Fruit fly (Drosophila melanogaster) whole organism, wandering third instar larva: ENCODE results near the gene Pp2C1.
A peak's percentile ranks its signal among the peaks of the same experiment; 100 is the strongest.

Source experiments
- CrebA ChIP-seq: fragments of 200-800 bp; sonication (Bioruptor generic); optimal IDR thresholded peaks from 2 replicates; lab custom pipeline; 2016; ENCODE audit warnings: missing biosample characterization, mild to moderate bottlenecking, missing genetic modification characterization, borderline replicate concordance
- Dif ChIP-seq: fragments of 200-275, 200-300 bp; sonication (Bioruptor generic); optimal IDR thresholded peaks from 2 replicates; lab custom pipeline; 2018; ENCODE audit warnings: missing biosample characterization, missing genetic modification characterization; ENCODE audit not compliant: partially characterized antibody
- GATAd ChIP-seq: sonication (Bioruptor generic); optimal IDR thresholded peaks from 2 replicates; lab custom pipeline; 2016; ENCODE audit warnings: missing biosample characterization, missing genetic modification characterization
- Hr78 ChIP-seq: fragments of >200 bp; optimal IDR thresholded peaks from 2 replicates; lab custom pipeline; 2017; ENCODE audit warnings: missing biosample characterization, missing genetic modification characterization
- Hr83 ChIP-seq: fragments of 200-300 bp; sonication (Bioruptor generic); optimal IDR thresholded peaks from 2 replicates; lab custom pipeline; 2016; ENCODE audit warnings: missing biosample characterization, mild to moderate bottlenecking, missing genetic modification characterization, moderate library complexity; ENCODE audit not compliant: poor library complexity, severe bottlenecking
- Mio ChIP-seq: sonication (Bioruptor generic); optimal IDR thresholded peaks from 2 replicates; lab custom pipeline; 2016; ENCODE audit warnings: missing biosample characterization, missing genetic modification characterization
- N ChIP-seq: fragments of >200 bp; optimal IDR thresholded peaks from 2 replicates; lab custom pipeline; 2018; ENCODE audit warnings: missing biosample characterization, missing external identifiers, missing genetic modification characterization
- Rel ChIP-seq, 2 experiments: fragments of 200-800 bp; sonication (Bioruptor generic) in 1 of 2; optimal IDR thresholded peaks; 2 replicates in 1 of 2; 3 replicates in 1 of 2; lab custom pipeline; 2016 to 2019; ENCODE audit warnings: mild to moderate bottlenecking in 2 of 2, missing biosample characterization in 2 of 2, missing genetic modification characterization in 2 of 2, moderate library complexity in 1 of 2
- Sp1 ChIP-seq: fragments of 200-800 bp; sonication (Bioruptor generic); optimal IDR thresholded peaks from 3 replicates; lab custom pipeline; 2019; ENCODE audit warnings: missing biosample characterization, mild to moderate bottlenecking, missing genetic modification characterization, moderate library complexity
- br ChIP-seq: fragments of 200-800 bp; sonication (Bioruptor generic); optimal IDR thresholded peaks from 2 replicates; lab custom pipeline; 2016; ENCODE audit warnings: missing biosample characterization, missing genetic modification characterization
- dl ChIP-seq, 2 experiments: fragments of 175-275, 200-275 bp in 1 of 2; fragments of 200-275 bp in 1 of 2; sonication (Bioruptor generic); optimal IDR thresholded peaks; lab custom pipeline; 2018; ENCODE audit warnings: mild to moderate bottlenecking in 2 of 2, missing biosample characterization in 2 of 2, missing genetic modification characterization in 2 of 2, moderate library complexity in 2 of 2; ENCODE audit not compliant: partially characterized antibody in 2 of 2, insufficient read depth in 1 of 2
- dmrt93B ChIP-seq: fragments of 200-800 bp; sonication (Bioruptor generic); optimal IDR thresholded peaks from 2 replicates; lab custom pipeline; 2018; ENCODE audit warnings: missing biosample characterization, mild to moderate bottlenecking, missing genetic modification characterization
- dsf ChIP-seq: sonication (Bioruptor generic); optimal IDR thresholded peaks from 2 replicates; lab custom pipeline; 2016; ENCODE audit warnings: missing biosample characterization, missing genetic modification characterization, borderline replicate concordance
- ey ChIP-seq: fragments of 200-800 bp; sonication (Bioruptor generic); optimal IDR thresholded peaks from 2 replicates; lab custom pipeline; 2016; ENCODE audit warnings: missing biosample characterization, missing genetic modification characterization
- foxo ChIP-seq, 2 experiments: fragments of 200-800 bp; sonication (Bioruptor generic); optimal IDR thresholded peaks; 2 replicates in 1 of 2; 3 replicates in 1 of 2; lab custom pipeline; 2016 to 2017; ENCODE audit warnings: missing biosample characterization in 2 of 2, missing genetic modification characterization in 2 of 2
- fru ChIP-seq: fragments of 200-800 bp; sonication (Bioruptor generic); optimal IDR thresholded peaks from 3 replicates; lab custom pipeline; 2016; ENCODE audit warnings: missing biosample characterization, mild to moderate bottlenecking, missing genetic modification characterization
- lola ChIP-seq: fragments of >200 bp; optimal IDR thresholded peaks from 2 replicates; lab custom pipeline; 2017; ENCODE audit warnings: missing biosample characterization, missing genetic modification characterization
- pan ChIP-seq: fragments of >200 bp; optimal IDR thresholded peaks from 2 replicates; lab custom pipeline; 2017
- sage ChIP-seq: fragments of 200-800 bp; sonication (Bioruptor generic); optimal IDR thresholded peaks from 2 replicates; lab custom pipeline; 2016; ENCODE audit warnings: missing biosample characterization, mild to moderate bottlenecking, missing genetic modification characterization
- sv ChIP-seq: fragments of 200-800 bp; sonication (Bioruptor generic); optimal IDR thresholded peaks from 3 replicates; lab custom pipeline; 2016; ENCODE audit warnings: missing biosample characterization, missing genetic modification characterization
- woc ChIP-seq: sonication (Bioruptor generic); optimal IDR thresholded peaks from 2 replicates; lab custom pipeline; 2016; ENCODE audit warnings: missing biosample characterization, mild to moderate bottlenecking, missing genetic modification characterization

Gene Pp2C1

DNA sequence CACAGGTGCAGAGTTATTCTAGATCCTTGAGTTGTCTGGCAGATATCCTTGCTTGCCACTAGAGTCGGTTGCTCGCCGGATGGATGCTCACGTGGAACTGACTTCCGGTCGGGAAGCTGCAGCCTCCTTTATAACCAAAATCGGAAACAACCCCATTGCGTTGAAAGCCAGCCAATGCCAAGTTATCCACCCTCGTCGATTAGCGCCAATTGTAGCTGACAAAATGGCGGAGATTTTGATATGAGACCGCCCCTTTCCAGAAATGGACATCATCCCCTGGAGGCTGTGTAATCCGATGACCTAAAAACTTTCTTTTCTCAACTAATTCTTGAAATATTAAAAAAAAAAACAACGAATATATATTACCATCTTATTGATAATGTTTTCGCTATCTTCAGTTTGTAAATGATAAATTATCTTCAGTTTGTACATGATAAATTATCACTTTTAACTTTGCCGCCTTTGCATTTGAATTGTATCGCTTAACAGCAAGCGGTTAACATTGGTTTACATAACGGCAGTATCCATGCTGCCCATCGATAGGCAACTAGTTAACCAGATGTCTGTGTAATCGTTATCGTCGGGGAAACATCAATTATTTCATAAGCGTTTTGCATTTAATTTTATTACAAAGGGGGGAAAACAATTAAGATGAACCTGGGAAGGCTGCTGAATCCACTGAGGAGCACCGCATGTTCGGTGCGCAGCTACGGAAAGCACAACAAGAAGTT is 39.2 kb downstream of the Pp2C1 start, which contains the start of the genes HLH4C and mRpL30:
HLH4C (minus strand) TSS at position 99 of the 731 bp plus-strand sequence.
mRpL30 (plus strand) TSS at position 556 of the 731 bp plus-strand sequence.
- TF ChIP-seq GATAd = no peak
- TF ChIP-seq woc (GFP tag; lab: Kevin White, UChicago) = no peak
- no peak for TF ChIP-seq lola (GFP tag; lab: Kevin White, UChicago)
- no peak for TF ChIP-seq br (GFP tag; lab: Kevin White, UChicago)
- TF ChIP-seq foxo (GFP tag; optimal IDR thresholded peaks at IDR 0.05; lab: Kevin White, UChicago) = no peak

DNA sequence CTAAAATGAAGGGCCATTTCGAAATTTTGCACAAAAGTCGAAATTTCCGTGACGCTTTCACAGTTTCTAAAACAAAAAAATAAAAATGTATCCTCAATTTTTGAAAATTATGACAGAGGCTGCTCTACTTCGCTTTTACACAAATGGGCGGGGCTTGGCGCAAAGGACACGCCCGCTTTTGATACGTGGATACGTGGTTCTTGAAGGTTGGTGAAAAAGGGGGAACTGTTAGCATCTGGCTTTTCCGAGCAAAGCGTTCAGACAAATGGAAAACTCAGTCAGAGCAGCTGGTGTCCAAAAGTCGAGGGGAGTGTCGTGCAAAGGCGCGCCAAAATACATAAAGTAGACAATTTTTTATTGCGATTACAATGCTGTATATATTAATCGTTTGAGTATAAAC is 41.9 kb downstream of the Pp2C1 start, which contains the start of gene CG3062:
CG3062 (minus strand) TSS at position 101 of the 400 bp plus-strand sequence.
- TF ChIP-seq CrebA (GFP tag; lab: Kevin White, UChicago) (no peak), Rel (GFP tag; optimal IDR thresholded peaks at IDR 0.05; lab: Kevin White, UChicago) (no peak), Rel (tag; optimal IDR thresholded peaks at IDR 0.05; lab: Kevin White, UChicago) (no peak)

- TF ChIP-seq dsf (GFP tag; lab: Kevin White, UChicago) (no peak), Hr83 (no peak), pan (lab: Kevin White, UChicago) (no peak), dl (GFP tag; optimal IDR thresholded peaks at IDR 0.05; lab: Kevin White, UChicago; ENCODE audit: insufficient read depth in 1 of 2, partially characterized antibody in 2 of 2) (no peak), Hr78 (GFP tag; lab: Kevin White, UChicago) (no peak), sage (GFP tag; lab: Kevin White, UChicago) (no peak), Dif (GFP tag; lab: Kevin White, UChicago) (no peak)
Measured at dm6 chrX:4643887-4644286, 42.8 kb downstream of the Pp2C1 start, which contains the start of gene CG3081. CG3081 (minus strand) TSS chrX:4643987.

dm6 chrX:4635856-4636486 is 50.7 kb downstream of the Pp2C1 start, which contains the start of the genes Alms1a and pon:
Alms1a (minus strand) TSS chrX:4636004.
pon (plus strand) TSS chrX:4636318.
- TF ChIP-seq ey (no peak), Sp1 (no peak), sage (GFP tag; lab: Kevin White, UChicago) (peak; percentile 1), sv (GFP tag; lab: Kevin White, UChicago) (no peak)

- no peak for TF ChIP-seq N (GFP tag; lab: Kevin White, UChicago)
- TF ChIP-seq dmrt93B (GFP tag; lab: Kevin White, UChicago) = no peak
- no peak for TF ChIP-seq dsf (GFP tag; lab: Kevin White, UChicago)
- no peak for TF ChIP-seq fru
- TF ChIP-seq GATAd = no peak
- TF ChIP-seq pan (lab: Kevin White, UChicago) = no peak
- TF ChIP-seq Mio = no peak
- TF ChIP-seq Hr78 (GFP tag; lab: Kevin White, UChicago) = no peak
- no peak for TF ChIP-seq lola (GFP tag; lab: Kevin White, UChicago)
Measured at dm6 chrX:4630836-4631235, 55.9 kb downstream of the Pp2C1 start, which contains the start of gene Alms1b. Alms1b (minus strand) TSS chrX:4630936.
